Worm (Caenorhabditis elegans) whole organism, L3 larva: ENCODE results near the gene ZK507.1.
A peak's percentile ranks its signal among the peaks of the same experiment; 100 is the strongest.

ENCODE experiments used
- R02D3.7 ChIP-seq: fragments of 150-350 bp; optimal IDR thresholded peaks from 2 replicates; lab custom pipeline; 2014; ENCODE audit warnings: missing biosample characterization, missing genetic modification characterization
- aly-2 ChIP-seq: fragments of 150-350 bp; optimal IDR thresholded peaks from 2 replicates; lab custom pipeline; 2014; ENCODE audit warnings: missing biosample characterization, missing genetic modification characterization
- ama-1 ChIP-seq: fragments of 150-350 bp; optimal IDR thresholded peaks from 2 replicates; lab custom pipeline; 2018
- ceh-16 ChIP-seq: sonication (generic microtip); optimal IDR thresholded peaks from 2 replicates; lab custom pipeline; 2017; ENCODE audit warnings: missing biosample characterization, missing genetic modification characterization
- ceh-28 ChIP-seq: fragments of 150-350 bp; optimal IDR thresholded peaks from 2 replicates; lab custom pipeline; 2014; ENCODE audit warnings: missing biosample characterization, missing genetic modification reagents, missing genetic modification characterization
- ceh-82 ChIP-seq: fragments of 150-350 bp; optimal IDR thresholded peaks from 2 replicates; lab custom pipeline; 2014; ENCODE audit warnings: missing biosample characterization, missing genetic modification characterization
- ceh-9 ChIP-seq: sonication (generic microtip); optimal IDR thresholded peaks from 2 replicates; lab custom pipeline; 2018; ENCODE audit warnings: missing biosample characterization, missing genetic modification characterization
- daf-12 ChIP-seq: fragments of 150-350 bp; optimal IDR thresholded peaks from 2 replicates; lab custom pipeline; 2014; ENCODE audit warnings: missing biosample characterization, missing genetic modification reagents, missing genetic modification characterization
- egl-27 ChIP-seq: sonication (generic microtip); optimal IDR thresholded peaks from 4 replicates; lab custom pipeline; 2017; ENCODE audit warnings: missing biosample characterization, missing genetic modification reagents, missing genetic modification characterization
- egl-5 ChIP-seq: fragments of 150-350 bp; optimal IDR thresholded peaks from 2 replicates; lab custom pipeline; 2017; ENCODE audit warnings: missing biosample characterization, missing genetic modification reagents, missing genetic modification characterization, inconsistent platforms
- elt-1 ChIP-seq: fragments of 150-350 bp; optimal IDR thresholded peaks from 2 replicates; lab custom pipeline; 2014; ENCODE audit warnings: missing biosample characterization, missing genetic modification characterization
- elt-2 ChIP-seq: sonication (generic microtip); optimal IDR thresholded peaks from 2 replicates; lab custom pipeline; 2016; ENCODE audit warnings: missing genetic modification reagents, mild to moderate bottlenecking, missing genetic modification characterization, missing compliant biosample characterization
- elt-3 ChIP-seq, 3 experiments: fragments of 150-350 bp in 1 of 3; sonication (generic microtip) in 2 of 3; optimal IDR thresholded peaks; 2 replicates in 2 of 3; 4 replicates in 1 of 3; lab custom pipeline; 2014 to 2017; ENCODE audit warnings: missing biosample characterization in 3 of 3, missing genetic modification characterization in 3 of 3
- eor-1 ChIP-seq, 2 experiments: fragments of 150-350 bp; optimal IDR thresholded peaks; 2 replicates each; lab custom pipeline; 2014 to 2018; ENCODE audit warnings: missing biosample characterization in 2 of 2, missing genetic modification characterization in 2 of 2
- fkh-10 ChIP-seq: sonication (generic microtip); optimal IDR thresholded peaks from 2 replicates; lab custom pipeline; 2017; ENCODE audit warnings: missing biosample characterization, missing genetic modification reagents, missing genetic modification characterization
- fkh-2 ChIP-seq: fragments of 150-350 bp; optimal IDR thresholded peaks from 2 replicates; lab custom pipeline; 2014; ENCODE audit warnings: missing biosample characterization, missing genetic modification reagents, missing genetic modification characterization
- fos-1 ChIP-seq: fragments of 150-350 bp; optimal IDR thresholded peaks from 2 replicates; lab custom pipeline; 2014; ENCODE audit warnings: missing biosample characterization, missing genetic modification characterization
- hmg-11 ChIP-seq: sonication (generic microtip); optimal IDR thresholded peaks from 2 replicates; lab custom pipeline; 2016; ENCODE audit warnings: missing genetic modification characterization, missing compliant biosample characterization
- jun-1 ChIP-seq: fragments of 150-350 bp; optimal IDR thresholded peaks from 2 replicates; lab custom pipeline; 2014; ENCODE audit warnings: missing biosample characterization, missing genetic modification reagents, missing genetic modification characterization
- lin-15B ChIP-seq: fragments of 150-350 bp; optimal IDR thresholded peaks from 2 replicates; lab custom pipeline; 2014; ENCODE audit warnings: missing biosample characterization, missing genetic modification characterization
- lin-39 ChIP-seq: fragments of 150-350 bp; optimal IDR thresholded peaks from 2 replicates; lab custom pipeline; 2018; ENCODE audit warnings: missing biosample characterization, missing genetic modification reagents, missing genetic modification characterization
- lsy-12 ChIP-seq: sonication (generic microtip); optimal IDR thresholded peaks from 2 replicates; lab custom pipeline; 2016; ENCODE audit warnings: mild to moderate bottlenecking, missing genetic modification characterization, missing compliant biosample characterization
- mdl-1 ChIP-seq: fragments of 150-350 bp; optimal IDR thresholded peaks from 2 replicates; lab custom pipeline; 2014; ENCODE audit warnings: missing biosample characterization, missing genetic modification characterization
- mml-1 ChIP-seq: fragments of 150-350 bp; sonication (generic microtip); optimal IDR thresholded peaks from 3 replicates; lab custom pipeline; 2014; ENCODE audit warnings: missing biosample characterization, missing genetic modification characterization
- nfya-1 ChIP-seq: sonication (generic microtip); optimal IDR thresholded peaks from 2 replicates; lab custom pipeline; 2017; ENCODE audit warnings: missing genetic modification characterization, mild to moderate bottlenecking, missing compliant biosample characterization, antibody characterized with exemption, moderate library complexity; ENCODE audit not compliant: insufficient read depth
- nhr-11 ChIP-seq: fragments of 150-350 bp; optimal IDR thresholded peaks from 2 replicates; lab custom pipeline; 2014; ENCODE audit warnings: missing biosample characterization, missing genetic modification characterization
- nhr-12 ChIP-seq: fragments of 150-350 bp; optimal IDR thresholded peaks from 2 replicates; lab custom pipeline; 2014; ENCODE audit warnings: missing biosample characterization, missing genetic modification characterization
- nhr-23 ChIP-seq: fragments of 150-350 bp; optimal IDR thresholded peaks from 2 replicates; lab custom pipeline; 2014; ENCODE audit warnings: missing biosample characterization, missing genetic modification reagents, missing genetic modification characterization
- nhr-237 ChIP-seq: fragments of 150-350 bp; optimal IDR thresholded peaks from 2 replicates; lab custom pipeline; 2014; ENCODE audit warnings: missing biosample characterization, missing genetic modification characterization
- nhr-25 ChIP-seq: sonication (generic microtip); optimal IDR thresholded peaks from 2 replicates; lab custom pipeline; 2017; ENCODE audit warnings: missing biosample characterization, missing genetic modification characterization
- nhr-28 ChIP-seq: fragments of 150-350 bp; optimal IDR thresholded peaks from 2 replicates; lab custom pipeline; 2014; ENCODE audit warnings: missing biosample characterization, missing genetic modification characterization
- nhr-43 ChIP-seq: sonication (generic microtip); optimal IDR thresholded peaks from 2 replicates; lab custom pipeline; 2016; ENCODE audit warnings: mild to moderate bottlenecking, missing genetic modification characterization, missing compliant biosample characterization; ENCODE audit not compliant: poor library complexity, severe bottlenecking
- nhr-67 ChIP-seq: fragments of 150-350 bp; optimal IDR thresholded peaks from 2 replicates; lab custom pipeline; 2014; ENCODE audit warnings: missing biosample characterization, missing genetic modification characterization
- nhr-76 ChIP-seq: fragments of 150-350 bp; sonication (generic microtip); optimal IDR thresholded peaks from 5 replicates; lab custom pipeline; 2014; ENCODE audit warnings: missing biosample characterization, missing genetic modification characterization
- nhr-77 ChIP-seq: fragments of 150-350 bp; optimal IDR thresholded peaks from 2 replicates; lab custom pipeline; 2014; ENCODE audit warnings: missing biosample characterization, missing genetic modification characterization
- pha-4 ChIP-seq: fragments of 150-350 bp; optimal IDR thresholded peaks from 2 replicates; lab custom pipeline; 2014; ENCODE audit warnings: missing biosample characterization, missing genetic modification reagents, missing genetic modification characterization
- pqm-1 ChIP-seq: fragments of 150-350 bp; optimal IDR thresholded peaks from 2 replicates; lab custom pipeline; 2017; ENCODE audit warnings: missing biosample characterization, missing genetic modification characterization, inconsistent platforms
- sea-2 ChIP-seq: fragments of 150-350 bp; sonication (generic microtip); optimal IDR thresholded peaks from 4 replicates; lab custom pipeline; 2014; ENCODE audit warnings: missing biosample characterization, missing genetic modification reagents, missing genetic modification characterization
- skn-1 ChIP-seq: fragments of 150-350 bp; optimal IDR thresholded peaks from 2 replicates; lab custom pipeline; 2014; ENCODE audit warnings: missing biosample characterization, missing genetic modification characterization
- snpc-4 ChIP-seq: fragments of 150-350 bp; optimal IDR thresholded peaks from 2 replicates; lab custom pipeline; 2014; ENCODE audit warnings: missing biosample characterization, missing genetic modification characterization
- tbx-2 ChIP-seq: sonication (generic microtip); optimal IDR thresholded peaks from 2 replicates; lab custom pipeline; 2016; ENCODE audit warnings: mild to moderate bottlenecking, missing genetic modification characterization, missing compliant biosample characterization
- unc-39 ChIP-seq: sonication (generic microtip); optimal IDR thresholded peaks from 4 replicates; lab custom pipeline; 2017; ENCODE audit warnings: missing biosample characterization, missing genetic modification characterization
- unc-62 ChIP-seq: fragments of 150-350 bp; sonication (generic microtip); optimal IDR thresholded peaks from 4 replicates; lab custom pipeline; 2014; ENCODE audit warnings: missing biosample characterization, missing genetic modification reagents, missing genetic modification characterization
- zag-1 ChIP-seq: fragments of 150-350 bp; optimal IDR thresholded peaks from 2 replicates; lab custom pipeline; 2014; ENCODE audit warnings: missing biosample characterization, missing genetic modification characterization
- ztf-11 ChIP-seq: fragments of 150-350 bp; optimal IDR thresholded peaks from 2 replicates; lab custom pipeline; 2014; ENCODE audit warnings: missing biosample characterization, missing genetic modification characterization
- ztf-4 ChIP-seq: fragments of 150-350 bp; optimal IDR thresholded peaks from 2 replicates; lab custom pipeline; 2014; ENCODE audit warnings: missing biosample characterization, missing genetic modification characterization

The ZK507.1 gene

DNA sequence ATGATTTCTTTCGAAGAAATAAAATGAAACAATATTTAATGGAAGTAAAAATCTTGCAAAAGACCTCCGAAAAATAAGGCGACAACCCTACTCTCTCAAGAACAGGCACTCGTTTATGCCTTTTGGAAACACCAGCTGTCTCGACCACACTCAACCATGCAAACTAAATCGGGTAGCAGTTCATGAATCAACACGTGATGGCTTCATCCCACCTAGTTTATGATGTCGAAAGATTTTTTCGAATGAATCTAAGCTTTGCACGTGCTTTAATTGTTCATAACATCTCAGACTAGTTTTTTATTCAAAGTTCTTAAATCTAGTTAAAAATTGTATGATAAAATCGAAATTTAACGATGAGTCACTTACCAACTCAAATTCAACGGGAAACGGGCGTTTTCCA is 47.8 kb downstream of the ZK507.1 start:
- TF ChIP-seq nhr-237 (tag; lab: Kevin White, UChicago) (no peak), ama-1 (lab: Kevin White, UChicago) (peak; percentile 83)
- TF ChIP-seq, all 47 proteins: peak for 1

DNA sequence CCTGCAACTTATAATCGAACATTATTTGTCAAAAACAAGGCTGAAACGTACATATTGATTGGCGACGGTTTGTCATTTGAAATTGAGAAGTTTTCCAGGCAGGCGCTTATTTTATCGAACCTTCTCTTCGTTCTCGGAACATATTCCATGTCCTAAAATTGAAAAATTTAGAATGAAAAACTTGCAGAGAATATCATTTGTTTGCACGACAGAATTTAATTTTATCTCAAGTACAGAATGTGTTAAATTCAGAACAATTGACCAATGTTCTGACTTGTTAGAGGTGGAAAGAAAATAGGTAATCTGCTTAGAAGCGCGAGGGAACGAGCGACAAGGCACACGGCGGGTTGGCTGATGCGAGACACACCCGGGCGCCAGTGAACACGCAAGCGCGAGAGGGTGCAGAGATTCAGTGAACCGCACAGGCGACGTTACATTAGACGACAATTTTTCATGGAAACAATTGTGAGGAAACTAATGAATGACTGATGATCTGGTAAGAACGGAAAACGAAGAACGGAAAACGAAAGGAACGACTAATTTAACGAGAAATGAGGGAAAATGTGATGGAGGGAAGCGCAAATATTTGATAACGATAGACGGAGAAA is 48.6 kb downstream of the ZK507.1 start:
- TF ChIP-seq elt-3 (tag; optimal IDR thresholded peaks at IDR 0.05; lab: Kevin White, UChicago): no peak
- no peak for TF ChIP-seq mml-1 (tag; lab: Kevin White, UChicago)
- peak; percentile 12 for TF ChIP-seq pha-4 (tag; lab: Kevin White, UChicago)
- TF ChIP-seq ceh-16: no peak
- no peak for TF ChIP-seq fkh-10
- no peak for TF ChIP-seq unc-39 (tag; lab: Kevin White, UChicago)
- TF ChIP-seq ztf-4 (tag; lab: Kevin White, UChicago): peak; percentile 18
- no peak for TF ChIP-seq zag-1 (tag; lab: Kevin White, UChicago)
- no peak for TF ChIP-seq R02D3.7
- no peak for TF ChIP-seq skn-1 (tag; lab: Kevin White, UChicago)
- TF ChIP-seq nhr-25 (tag; lab: Kevin White, UChicago): peak; percentile 59
- TF ChIP-seq nhr-11: no peak
- TF ChIP-seq fos-1 (tag; lab: Kevin White, UChicago): no peak
- TF ChIP-seq ama-1 (lab: Kevin White, UChicago): peak; percentile 94
- TF ChIP-seq nhr-67: no peak
- no peak for TF ChIP-seq tbx-2 (tag; lab: Kevin White, UChicago)
- peak; percentile 26 for TF ChIP-seq lin-15B (tag; lab: Kevin White, UChicago)
- no peak for TF ChIP-seq nhr-28 (tag; lab: Kevin White, UChicago)
- TF ChIP-seq elt-1 (tag; lab: Kevin White, UChicago): no peak
- no peak for TF ChIP-seq ceh-82 (tag; lab: Kevin White, UChicago)
- no peak for TF ChIP-seq snpc-4 (tag; lab: Kevin White, UChicago)
- TF ChIP-seq lsy-12 (tag; lab: Kevin White, UChicago): peak; percentile 12
- TF ChIP-seq nhr-12 (tag; lab: Kevin White, UChicago): no peak
- TF ChIP-seq elt-2 (tag; lab: Kevin White, UChicago): peak; percentile 22
- no peak for TF ChIP-seq ceh-28
- no peak for TF ChIP-seq nhr-23 (tag; lab: Kevin White, UChicago)
- TF ChIP-seq ztf-11 (tag; lab: Kevin White, UChicago): no peak
- peak; percentile 54 for TF ChIP-seq nfya-1
- no peak for TF ChIP-seq pqm-1 (tag; lab: Kevin White, UChicago)
- TF ChIP-seq nhr-77 (tag; lab: Kevin White, UChicago): no peak
- no peak for TF ChIP-seq aly-2 (tag; lab: Kevin White, UChicago)
- TF ChIP-seq eor-1 (tag; optimal IDR thresholded peaks at IDR 0.05; lab: Kevin White, UChicago): no peak
- TF ChIP-seq ceh-9 (tag; lab: Kevin White, UChicago): no peak
- TF ChIP-seq unc-62 (GFP tag; lab: Kevin White, UChicago): no peak
- TF ChIP-seq jun-1: peak; percentile 66
- TF ChIP-seq egl-27: no peak
- TF ChIP-seq hmg-11: peak; percentile 79
- TF ChIP-seq fkh-2: no peak
- TF ChIP-seq mdl-1 (tag; lab: Kevin White, UChicago): no peak
- no peak for TF ChIP-seq nhr-76 (tag; lab: Kevin White, UChicago)
- no peak for TF ChIP-seq sea-2
- TF ChIP-seq lin-39: peak; percentile 60
- peak; percentile 3 for TF ChIP-seq nhr-43 (tag; lab: Kevin White, UChicago)
- no peak for TF ChIP-seq egl-5
- no peak for TF ChIP-seq daf-12 (tag; lab: Kevin White, UChicago)
- TF ChIP-seq nhr-237 (tag; lab: Kevin White, UChicago): no peak
- TF ChIP-seq, all 47 proteins: peak for 12
